Fruit fly (Drosophila melanogaster) whole organism, embryonic: ENCODE results near the gene Pep.

ENCODE experiments used
- Aef1 ChIP-seq: fragments of 200-800 bp; sonication (Bioruptor generic); IDR thresholded peaks from 3 replicates; pipeline ENCODE4 v1.3.6; 2022; ENCODE audit warnings: missing biosample characterization, missing genetic modification characterization
- CG10654 ChIP-seq: fragments of 200-800 bp; sonication (Bioruptor generic); optimal IDR thresholded peaks from 2 replicates; lab custom pipeline; 2016; ENCODE audit warnings: missing biosample characterization, missing genetic modification characterization
- CG12219 ChIP-seq: fragments of 200-800 bp; sonication (Bioruptor generic); optimal IDR thresholded peaks from 3 replicates; lab custom pipeline; 2018; ENCODE audit warnings: missing biosample characterization, mild to moderate bottlenecking, missing genetic modification characterization
- CG12391 ChIP-seq: fragments of 200-800 bp; sonication (Bioruptor generic); optimal IDR thresholded peaks from 3 replicates; lab custom pipeline; 2018; ENCODE audit warnings: missing biosample characterization, mild to moderate bottlenecking, missing genetic modification characterization, moderate library complexity
- CG15269 ChIP-seq: fragments of 200-800 bp; sonication (Bioruptor generic); optimal IDR thresholded peaks from 2 replicates; lab custom pipeline; 2018; ENCODE audit warnings: missing biosample characterization, mild to moderate bottlenecking, missing genetic modification characterization, moderate library complexity
- CG15479 ChIP-seq: fragments of 200-800 bp; sonication (Bioruptor generic); optimal IDR thresholded peaks from 3 replicates; lab custom pipeline; 2019; ENCODE audit warnings: missing biosample characterization, mild to moderate bottlenecking, missing genetic modification characterization, moderate library complexity
- CG15514 ChIP-seq: fragments of 200-800 bp; sonication (Bioruptor generic); optimal IDR thresholded peaks from 3 replicates; lab custom pipeline; 2017; ENCODE audit warnings: missing biosample characterization, missing genetic modification characterization, mild to moderate bottlenecking, moderate library complexity, missing genetic modification reagents
- CG17568 ChIP-seq: fragments of 200-800 bp; sonication (Bioruptor generic); optimal IDR thresholded peaks from 2 replicates; lab custom pipeline; 2018; ENCODE audit warnings: missing biosample characterization, mild to moderate bottlenecking, missing genetic modification characterization, moderate library complexity
- CG1792 ChIP-seq: fragments of 200-800 bp; sonication (Bioruptor generic); optimal IDR thresholded peaks from 2 replicates; lab custom pipeline; 2016; ENCODE audit warnings: missing biosample characterization, missing genetic modification characterization
- CG18764 ChIP-seq: fragments of 200-800 bp; sonication (Bioruptor generic); optimal IDR thresholded peaks from 3 replicates; lab custom pipeline; 2016; ENCODE audit warnings: missing biosample characterization, missing genetic modification characterization
- CG2120 ChIP-seq: fragments of 200-800 bp; sonication (Bioruptor generic); optimal IDR thresholded peaks from 3 replicates; lab custom pipeline; 2016; ENCODE audit warnings: missing biosample characterization, missing genetic modification characterization
- CG2129 ChIP-seq: fragments of 200-800 bp; sonication (Bioruptor generic); IDR thresholded peaks from 2 replicates; pipeline ENCODE4 v1.3.6; 2022; ENCODE audit warnings: missing biosample characterization, missing genetic modification characterization; ENCODE audit not compliant: partially characterized antibody
- CG30431 ChIP-seq: fragments of 200-800 bp; sonication (Bioruptor generic); optimal IDR thresholded peaks from 2 replicates; lab custom pipeline; 2017; ENCODE audit warnings: missing biosample characterization, missing genetic modification characterization
- CG32772 ChIP-seq: fragments of 200-800 bp; sonication (Bioruptor generic); IDR thresholded peaks from 2 replicates; pipeline ENCODE4 v1.3.6; 2022; ENCODE audit warnings: missing biosample characterization, missing genetic modification characterization
- CG4617 ChIP-seq: fragments of 200-800 bp; sonication (Bioruptor generic); optimal IDR thresholded peaks from 3 replicates; lab custom pipeline; 2016; ENCODE audit warnings: missing biosample characterization, missing genetic modification characterization, borderline replicate concordance
- CG7963 ChIP-seq: fragments of 200-800 bp; sonication (Bioruptor generic); IDR thresholded peaks from 3 replicates; pipeline ENCODE4 v1.3.6; 2022; ENCODE audit warnings: missing biosample characterization, missing genetic modification characterization; ENCODE audit not compliant: partially characterized antibody
- CG8290 ChIP-seq, 3 experiments: fragments of 200-800 bp; sonication (Bioruptor generic); optimal IDR thresholded peaks; 2 replicates each; lab custom pipeline; 2016 to 2019; ENCODE audit warnings: missing biosample characterization in 3 of 3, missing genetic modification characterization in 3 of 3, mild to moderate bottlenecking in 2 of 3, moderate library complexity in 1 of 3
- CG8478 ChIP-seq: fragments of >200 bp; optimal IDR thresholded peaks from 2 replicates; lab custom pipeline; 2018
- Camta ChIP-seq: fragments of 200-800 bp; sonication (Bioruptor generic); optimal IDR thresholded peaks from 2 replicates; lab custom pipeline; 2016; ENCODE audit warnings: missing biosample characterization, missing genetic modification characterization
- Dip3 ChIP-seq: fragments of 200-800 bp; sonication (Bioruptor generic); optimal IDR thresholded peaks from 3 replicates; lab custom pipeline; 2016; ENCODE audit warnings: missing biosample characterization, missing genetic modification characterization
- Drgx ChIP-seq: fragments of 200-800 bp; sonication (Bioruptor generic); IDR thresholded peaks from 2 replicates; pipeline ENCODE4 v1.3.6; 2022; ENCODE audit warnings: missing biosample characterization, missing genetic modification characterization
- E2f2 ChIP-seq: fragments of 200-800 bp; sonication (Bioruptor generic); IDR thresholded peaks from 2 replicates; pipeline ENCODE4 v1.3.6; 2022; ENCODE audit warnings: missing biosample characterization, missing genetic modification characterization
- Ets65A ChIP-seq: fragments of 200-800 bp; sonication (Bioruptor generic); peaks from one replicate; lab custom pipeline; 2016; ENCODE audit warnings: missing biosample characterization, missing genetic modification characterization
- Gsc ChIP-seq: fragments of 200-800 bp; sonication (Bioruptor generic); IDR thresholded peaks from 2 replicates; pipeline ENCODE4 v1.3.6; 2022; ENCODE audit warnings: missing biosample characterization, missing genetic modification characterization
- Kr ChIP-seq: fragments of 200-800 bp; sonication (Bioruptor generic); optimal IDR thresholded peaks from 2 replicates; lab custom pipeline; 2017; ENCODE audit warnings: missing biosample characterization, mild to moderate bottlenecking, missing genetic modification characterization
- NC2β ChIP-seq: fragments of 200-800 bp; sonication (Bioruptor generic); optimal IDR thresholded peaks from 2 replicates; lab custom pipeline; 2016; ENCODE audit warnings: missing biosample characterization, missing genetic modification characterization
- NfI ChIP-seq: fragments of 200-800 bp; sonication (Bioruptor generic); optimal IDR thresholded peaks from 3 replicates; lab custom pipeline; 2018; ENCODE audit warnings: missing biosample characterization, mild to moderate bottlenecking, missing genetic modification characterization, moderate library complexity
- Ptx1 ChIP-seq: fragments of 200-800 bp; sonication (Bioruptor generic); IDR thresholded peaks from 2 replicates; pipeline ENCODE4 v1.3.6; 2022; ENCODE audit warnings: missing biosample characterization, missing genetic modification characterization
- TFAM ChIP-seq: fragments of 200-800 bp; sonication (Bioruptor generic); optimal IDR thresholded peaks from 2 replicates; lab custom pipeline; 2017; ENCODE audit warnings: missing biosample characterization, missing genetic modification characterization, inconsistent platforms
- Trl ChIP-seq, 3 experiments: fragments of >200 bp in 2 of 3; fragments of 200-800 bp in 1 of 3; sonication (Bioruptor generic) in 1 of 3; optimal IDR thresholded peaks; 2 replicates in 1 of 3; 3 replicates in 2 of 3; lab custom pipeline; 2016 to 2017; ENCODE audit warnings: missing biosample characterization in 1 of 3, missing genetic modification characterization in 1 of 3
- Usf ChIP-seq: fragments of 200-800 bp; sonication (Bioruptor generic); optimal IDR thresholded peaks from 2 replicates; lab custom pipeline; 2017; ENCODE audit warnings: missing genotype, missing biosample characterization, missing genetic modification characterization
- az2 ChIP-seq: fragments of 200-800 bp; sonication (Bioruptor generic); optimal IDR thresholded peaks from 3 replicates; lab custom pipeline; 2016; ENCODE audit warnings: missing biosample characterization, missing genetic modification characterization
- ci ChIP-seq: fragments of 200-800 bp; sonication (Bioruptor generic); IDR thresholded peaks from 3 replicates; pipeline ENCODE4 v1.3.6; 2022; ENCODE audit warnings: missing biosample characterization, missing genetic modification characterization
- crc ChIP-seq: fragments of 200-800 bp; sonication (Bioruptor generic); optimal IDR thresholded peaks from 2 replicates; lab custom pipeline; 2016; ENCODE audit warnings: missing biosample characterization, missing genetic modification characterization
- emc ChIP-seq: fragments of 200-800 bp; sonication (Bioruptor generic); optimal IDR thresholded peaks from 2 replicates; lab custom pipeline; 2016; ENCODE audit warnings: missing biosample characterization, missing genetic modification characterization
- ewg ChIP-seq: fragments of 200-800 bp; sonication (Bioruptor generic); optimal IDR thresholded peaks from 3 replicates; lab custom pipeline; 2017; ENCODE audit warnings: mild to moderate bottlenecking, missing biosample characterization, missing genetic modification reagents, missing genetic modification characterization
- ftz-f1 ChIP-seq: fragments of 200-800 bp; sonication (Bioruptor generic); optimal IDR thresholded peaks from 2 replicates; lab custom pipeline; 2016; ENCODE audit warnings: missing biosample characterization, missing genetic modification characterization
- gfzf ChIP-seq: fragments of 200-800 bp; sonication (Bioruptor generic); optimal IDR thresholded peaks from 2 replicates; lab custom pipeline; 2016; ENCODE audit warnings: missing biosample characterization, mild to moderate bottlenecking, missing genetic modification characterization, moderate library complexity
- ham ChIP-seq: fragments of 200-800 bp; sonication (Bioruptor generic); IDR thresholded peaks from 2 replicates; pipeline ENCODE4 v1.3.6; 2022; ENCODE audit warnings: missing biosample characterization, missing genetic modification characterization
- insv ChIP-seq, 2 experiments: fragments of 200-800 bp; sonication (Bioruptor generic); optimal IDR thresholded peaks; 3 replicates each; lab custom pipeline; 2016 to 2018; ENCODE audit warnings: missing biosample characterization in 2 of 2, missing genetic modification characterization in 2 of 2
- ken ChIP-seq: fragments of 200-800 bp; sonication (Bioruptor generic); IDR thresholded peaks from 3 replicates; pipeline ENCODE4 v1.3.6; 2022; ENCODE audit warnings: missing biosample characterization, missing genetic modification characterization
- lbe ChIP-seq: fragments of 200-800 bp; sonication (Bioruptor generic); optimal IDR thresholded peaks from 2 replicates; lab custom pipeline; 2016; ENCODE audit warnings: missing biosample characterization, mild to moderate bottlenecking, missing genetic modification characterization
- org-1 ChIP-seq: fragments of 200-800 bp; sonication (Bioruptor generic); optimal IDR thresholded peaks from 2 replicates; lab custom pipeline; 2017; ENCODE audit warnings: missing biosample characterization, missing genetic modification characterization
- pzg ChIP-seq: fragments of 200-800 bp; sonication (Bioruptor generic); optimal IDR thresholded peaks from 3 replicates; lab custom pipeline; 2018; ENCODE audit warnings: missing biosample characterization, mild to moderate bottlenecking, missing genetic modification characterization, moderate library complexity
- repo ChIP-seq: fragments of 200-800 bp; sonication (Bioruptor generic); optimal IDR thresholded peaks from 2 replicates; lab custom pipeline; 2016; ENCODE audit warnings: missing biosample characterization, missing genetic modification characterization
- salm ChIP-seq: fragments of 200-800 bp; sonication (Bioruptor generic); optimal IDR thresholded peaks from 2 replicates; lab custom pipeline; 2018; ENCODE audit warnings: missing biosample characterization, mild to moderate bottlenecking, missing genetic modification characterization
- sob ChIP-seq: fragments of 200-800 bp; sonication (Bioruptor generic); IDR thresholded peaks from 2 replicates; pipeline ENCODE4 v1.3.6; 2022; ENCODE audit warnings: missing biosample characterization, missing genetic modification characterization
- tio ChIP-seq: fragments of 200-800 bp; sonication (Bioruptor generic); optimal IDR thresholded peaks from 2 replicates; lab custom pipeline; 2017; ENCODE audit warnings: missing biosample characterization, missing genetic modification characterization, inconsistent platforms
- unc-4 ChIP-seq: fragments of 200-800 bp; sonication (Bioruptor generic); IDR thresholded peaks from 2 replicates; pipeline ENCODE4 v1.3.6; 2022; ENCODE audit warnings: missing biosample characterization, missing genetic modification characterization; ENCODE audit not compliant: partially characterized antibody
- zen2 ChIP-seq: fragments of 200-800 bp; sonication (Bioruptor generic); IDR thresholded peaks from 3 replicates; pipeline ENCODE4 v1.3.6; 2022; ENCODE audit warnings: missing biosample characterization, missing genetic modification characterization; ENCODE audit not compliant: partially characterized antibody

Pep gene

DNA sequence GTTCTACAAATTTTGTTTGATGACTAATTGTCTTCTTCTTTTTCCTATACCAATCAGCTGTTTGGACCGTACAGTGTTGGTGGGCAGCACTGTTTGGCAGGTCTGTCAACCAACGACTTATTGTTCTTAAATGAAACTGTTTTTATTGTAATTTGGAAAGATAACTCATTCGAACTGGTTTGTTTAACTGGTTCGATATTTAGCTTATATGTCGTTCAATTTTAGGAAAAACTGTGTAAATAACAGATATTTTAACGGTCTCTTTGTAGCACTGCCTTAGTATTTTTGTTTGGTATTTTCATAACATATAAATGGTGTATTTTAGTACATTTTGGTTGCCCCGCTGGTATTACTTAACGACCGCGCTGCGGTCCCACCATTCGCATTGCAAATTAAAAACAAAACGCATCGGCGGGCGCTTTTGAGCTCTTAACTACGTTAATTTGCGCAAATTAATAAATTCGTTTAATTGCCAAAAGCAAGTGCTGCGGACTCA is 23.3 kb downstream of the Pep start, which contains the start of the genes Vps60 and anchor (continued):
- TF ChIP-seq ewg (peak; percentile 16), CG2129 (no peak), CG18764 (GFP tag; lab: Kevin White, UChicago) (peak; percentile 41), CG30431 (GFP tag; lab: Kevin White, UChicago) (no peak), Ets65A (GFP tag; lab: Kevin White, UChicago) (peak; percentile 96), org-1 (GFP tag; lab: Kevin White, UChicago) (no peak), Camta (GFP tag; lab: Kevin White, UChicago) (peak; percentile 66), Gsc (GFP tag; lab: Robert Waterston, UW) (no peak), crc (GFP tag; lab: Kevin White, UChicago) (peak; percentile 33), insv (GFP tag; optimal IDR thresholded peaks at IDR 0.05; lab: Kevin White, UChicago) (peak in 1 of 2 experiments; percentile 34), ken (GFP tag; lab: Robert Waterston, UW) (peak; percentile 55; the same call in 1 of the 3 replicates), ftz-f1 (no peak), repo (GFP tag; lab: Kevin White, UChicago) (peak; percentile 65), gfzf (GFP tag; lab: Kevin White, UChicago) (peak; percentile 97), NC2β (peak; percentile 86), tio (peak; percentile 2), CG32772 (no peak), NfI (GFP tag; lab: Kevin White, UChicago) (peak; percentile 26), Dip3 (peak; percentile 66), pzg (peak; percentile 91), CG8478 (no peak), unc-4 (GFP tag; lab: Robert Waterston, UW) (no peak), Usf (GFP tag; lab: Kevin White, UChicago) (no peak), CG1792 (GFP tag; lab: Kevin White, UChicago) (peak; percentile 70), Drgx (GFP tag; lab: Robert Waterston, UW) (no peak), Ptx1 (GFP tag; lab: Robert Waterston, UW) (peak; percentile 47; the same call in 1 of the 2 replicates), salm (tag; lab: Kevin White, UChicago) (no peak), CG7963 (no peak), CG4617 (GFP tag; lab: Kevin White, UChicago) (peak; percentile 58), ham (GFP tag; lab: Robert Waterston, UW) (no peak), sob (GFP tag; lab: Robert Waterston, UW) (peak; percentile 49), emc (GFP tag; lab: Kevin White, UChicago) (peak; percentile 26), az2 (peak; percentile 39), CG8290 (GFP tag; optimal IDR thresholded peaks at IDR 0.05; lab: Kevin White, UChicago) (peak; percentile 18), CG8290 (tag; optimal IDR thresholded peaks at IDR 0.05; lab: Kevin White, UChicago) (no peak), ci (GFP tag; lab: Robert Waterston, UW) (no peak), CG12391 (tag; lab: Kevin White, UChicago) (peak; percentile 72), Trl (optimal IDR thresholded peaks at IDR 0.05; lab: Kevin White, UChicago) (no peak), Trl (GFP tag; optimal IDR thresholded peaks at IDR 0.05; lab: Kevin White, UChicago) (peak; percentile 64), CG15514 (GFP tag; lab: Kevin White, UChicago) (peak; percentile 88), CG15479 (no peak), TFAM (GFP tag; lab: Kevin White, UChicago) (no peak), Kr (GFP tag; lab: Kevin White, UChicago) (no peak), zen2 (GFP tag; lab: Robert Waterston, UW) (no peak), CG17568 (no peak), CG2120 (peak; percentile 84), CG15269 (tag; lab: Kevin White, UChicago) (peak; percentile 41), E2f2 (GFP tag; lab: Robert Waterston, UW) (peak; percentile 65), CG12219 (GFP tag; lab: Kevin White, UChicago) (no peak), CG10654 (GFP tag; lab: Kevin White, UChicago) (peak; percentile 49), lbe (GFP tag; lab: Kevin White, UChicago) (peak; percentile 83), Aef1 (GFP tag; lab: Robert Waterston, UW) (no peak)
